Worm (Caenorhabditis elegans): ENCODE data around the gene ttbk-6.

The ttbk-6 gene

DNA sequence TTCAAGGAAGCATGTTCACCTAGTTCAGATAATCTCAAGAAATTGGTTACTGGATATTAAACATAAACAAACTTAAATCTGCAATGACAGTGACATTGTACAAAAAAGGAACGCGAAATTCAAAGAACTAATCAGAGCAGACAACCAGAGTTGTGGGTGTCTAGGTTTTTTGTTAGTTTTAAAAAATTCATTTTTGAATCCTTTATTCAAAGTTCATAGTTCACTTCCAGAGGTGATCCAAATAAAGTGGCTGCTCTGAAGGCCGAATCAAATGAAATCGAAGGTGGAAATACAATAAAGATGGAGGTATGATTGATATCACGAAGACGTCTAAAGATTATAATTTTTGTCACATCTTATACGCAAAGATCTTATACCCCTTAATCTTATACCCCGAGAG is at the start of gene ttbk-6:
TSS of gene ttbk-6 (plus strand) at position 301 of the 400 bp plus-strand sequence.
- TF ChIP-seq egl-44 (GFP tag; IDR thresholded peaks at IDR 0.05) (no peak), cebp-1 (GFP tag; IDR thresholded peaks at IDR 0.05) (no peak), cebp-1 (tag; optimal IDR thresholded peaks at IDR 0.05) (no peak), gei-17 (GFP tag; optimal IDR thresholded peaks at IDR 0.05) (no peak), him-1 (tag; optimal IDR thresholded peaks at IDR 0.05) (no peak), ztf-25 (GFP tag; IDR thresholded peaks at IDR 0.05) (no peak), aptf-3 (GFP tag; IDR thresholded peaks at IDR 0.05) (no peak), nfya-2 (GFP tag; IDR thresholded peaks at IDR 0.05) (no peak), F52B5.7 (tag; optimal IDR thresholded peaks at IDR 0.05) (no peak), ceh-58 (GFP tag; IDR thresholded peaks at IDR 0.05) (no peak), Y79H2A.3 (GFP tag; conservative IDR thresholded peaks at IDR 0.05) (no peak), bed-2 (GFP tag; IDR thresholded peaks at IDR 0.05) (no peak), F39B2.1 (GFP tag; IDR thresholded peaks at IDR 0.05) (no peak), madf-3 (GFP tag; IDR thresholded peaks at IDR 0.05) (no peak), die-1 (tag; optimal IDR thresholded peaks at IDR 0.05) (no peak), snpc-4 (GFP tag; optimal IDR thresholded peaks at IDR 0.05) (no peak), snpc-4 (tag; optimal IDR thresholded peaks at IDR 0.05) (no peak), B0261.1 (tag; optimal IDR thresholded peaks at IDR 0.05) (no peak), hmg-1.2 (GFP tag; IDR thresholded peaks at IDR 0.05) (no peak)

DNA sequence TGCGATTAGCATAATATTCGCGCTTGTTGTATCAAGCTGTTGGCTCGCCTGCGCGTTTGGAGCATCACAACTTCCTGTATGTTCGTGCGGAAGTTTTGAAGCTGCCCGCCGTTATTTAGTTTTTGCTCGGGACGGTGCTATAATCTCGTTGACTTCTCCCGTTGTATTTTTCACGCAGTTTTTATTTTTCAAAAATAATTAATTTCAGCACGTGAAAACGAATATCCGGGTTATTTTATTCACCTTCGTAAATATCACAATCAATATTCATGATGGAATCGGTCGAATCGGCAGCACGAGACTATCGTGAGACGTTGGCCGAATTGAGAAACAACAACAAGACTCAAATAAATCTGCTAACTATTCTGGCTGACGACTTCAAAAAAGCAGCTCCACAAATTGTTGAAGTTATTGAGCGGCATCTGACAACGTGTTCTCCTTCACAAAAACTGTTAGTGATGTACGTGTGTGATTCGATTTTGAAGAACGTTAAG is 49.3 kb upstream of the ttbk-6 start:
- TF ChIP-seq nhr-27 (tag; optimal IDR thresholded peaks at IDR 0.05) (no peak), snpc-1.1 (tag; optimal IDR thresholded peaks at IDR 0.05; ENCODE audit: insufficient read depth) (no peak), egrh-3 (GFP tag; IDR thresholded peaks at IDR 0.05) (no peak), ceh-27 (GFP tag; optimal IDR thresholded peaks at IDR 0.05) (no peak), F57A8.1 (GFP tag; optimal IDR thresholded peaks at IDR 0.05) (no peak), ceh-58 (GFP tag; IDR thresholded peaks at IDR 0.05) (no peak), hlh-26 (GFP tag; conservative IDR thresholded peaks at IDR 0.05) (no peak), zim-3 (tag; optimal IDR thresholded peaks at IDR 0.05) (peak; percentile 35), nhr-179 (tag; optimal IDR thresholded peaks at IDR 0.05) (no peak), ZK185.1 (tag; optimal IDR thresholded peaks at IDR 0.05; ENCODE audit: poor library complexity, severe bottlenecking) (no peak), F33H1.4 (GFP tag; IDR thresholded peaks at IDR 0.05) (peak; percentile 36; the same call in 1 of the 2 replicates), Y79H2A.3 (GFP tag; conservative IDR thresholded peaks at IDR 0.05) (peak; percentile 67; the same call in 1 of the 2 replicates), tbx-9 (tag; optimal IDR thresholded peaks at IDR 0.05; ENCODE audit: borderline replicate concordance) (peak; percentile 63), aptf-3 (GFP tag; IDR thresholded peaks at IDR 0.05) (no peak), ztf-6 (GFP tag; IDR thresholded peaks at IDR 0.05) (no peak), F49E8.2 (tag; optimal IDR thresholded peaks at IDR 0.05; ENCODE audit: insufficient read depth) (no peak), ekl-4 (GFP tag; IDR thresholded peaks at IDR 0.05) (peak; percentile 51; the same call in 1 of the 2 replicates), athp-1 (tag; optimal IDR thresholded peaks at IDR 0.05) (peak; percentile 48), nhr-80 (tag; optimal IDR thresholded peaks at IDR 0.05) (peak; percentile 9), T07F8.4 (tag; optimal IDR thresholded peaks at IDR 0.05) (peak; percentile 5), akir-1 (GFP tag; optimal IDR thresholded peaks at IDR 0.05) (no peak), lin-26 (GFP tag; IDR thresholded peaks at IDR 0.05) (no peak), K11D2.4 (GFP tag; IDR thresholded peaks at IDR 0.05) (peak; percentile 60; the same call in 1 of the 2 replicates), ztf-25 (GFP tag; IDR thresholded peaks at IDR 0.05) (no peak), die-1 (tag; optimal IDR thresholded peaks at IDR 0.05) (peak; percentile 23), dpl-1 (GFP tag; optimal IDR thresholded peaks at IDR 0.05) (no peak), snpc-1.3 (tag; optimal IDR thresholded peaks at IDR 0.05; ENCODE audit: insufficient read depth) (no peak), F52B5.7 (tag; optimal IDR thresholded peaks at IDR 0.05) (peak; percentile 64), lir-1 (GFP tag; conservative IDR thresholded peaks at IDR 0.05) (peak; percentile 55; the same call in 1 of the 2 replicates), mxl-1 (tag; optimal IDR thresholded peaks at IDR 0.05) (no peak), egl-18 (GFP tag; IDR thresholded peaks at IDR 0.05) (no peak), lag-1 (GFP tag; IDR thresholded peaks at IDR 0.05) (no peak), ztf-28 (GFP tag; IDR thresholded peaks at IDR 0.05) (0 out of 2 replicates have a peak, but pooled peaks have one; percentile 19), him-1 (tag; optimal IDR thresholded peaks at IDR 0.05) (no peak), ztf-18 (tag; optimal IDR thresholded peaks at IDR 0.05) (no peak)
